Worm (Caenorhabditis elegans): ENCODE measurements around the gene Y75B8A.25.

DNA sequence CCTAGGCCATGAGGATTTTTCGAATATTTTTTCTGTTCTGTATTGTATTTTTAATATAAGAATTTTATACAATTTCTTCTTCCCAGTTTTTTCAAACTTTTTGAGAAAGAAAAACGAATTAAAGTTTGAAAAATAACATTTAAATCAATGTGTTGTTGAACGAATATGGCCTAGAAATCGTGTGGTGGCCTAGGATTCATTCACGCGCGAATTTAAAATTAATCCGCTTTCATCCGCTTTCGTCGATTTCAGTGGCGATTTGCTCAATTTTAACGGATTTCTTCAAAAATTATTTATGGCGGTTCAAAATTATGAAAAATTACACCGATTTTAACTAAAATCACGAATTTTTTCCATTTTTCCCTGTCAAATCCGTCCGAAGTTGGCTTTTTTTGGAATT is 26.5 kb upstream of the Y75B8A.25 start:
- TF ChIP-seq pes-1 (GFP tag; IDR thresholded peaks at IDR 0.05) (no peak), ama-1 (optimal IDR thresholded peaks at IDR 0.05) (no peak)
